Worm (Caenorhabditis elegans): ENCODE measurements around the gene F11D5.6.

- TF ChIP-seq nhr-25 (tag; optimal IDR thresholded peaks at IDR 0.05) (no peak), nhr-76 (tag; optimal IDR thresholded peaks at IDR 0.05) (no peak)
Measured at ce11 chrX:3339882-3340281, 13.8 kb upstream of the F11D5.6 start.
